Worm (Caenorhabditis elegans) whole organism, L1 larva: Measurements from ENCODE around the gene lgg-2.

Experiments used
- aly-2 ChIP-seq: fragments of 150-350 bp; optimal IDR thresholded peaks from 2 replicates; lab custom pipeline; 2014; ENCODE audit warnings: missing biosample characterization, missing genetic modification characterization
- ama-1 ChIP-seq: fragments of 150-350 bp; optimal IDR thresholded peaks from 2 replicates; lab custom pipeline; 2014
- ceh-82 ChIP-seq, 3 experiments: fragments of 150-350 bp in 1 of 3; sonication (generic microtip) in 2 of 3; optimal IDR thresholded peaks; 2 replicates each; lab custom pipeline; 2014 to 2017; ENCODE audit warnings: missing biosample characterization in 3 of 3, missing genetic modification characterization in 3 of 3
- fos-1 ChIP-seq: fragments of 150-350 bp; optimal IDR thresholded peaks from 2 replicates; lab custom pipeline; 2014; ENCODE audit warnings: missing biosample characterization, missing genetic modification characterization
- rnt-1 ChIP-seq: sonication (generic microtip); optimal IDR thresholded peaks from 2 replicates; lab custom pipeline; 2016; ENCODE audit warnings: mild to moderate bottlenecking, missing genetic modification characterization, moderate library complexity, missing compliant biosample characterization
- tbx-2 ChIP-seq: sonication (generic microtip); optimal IDR thresholded peaks from 2 replicates; lab custom pipeline; 2016; ENCODE audit warnings: missing genetic modification characterization, missing compliant biosample characterization
- unc-62 ChIP-seq: fragments of 150-350 bp; optimal IDR thresholded peaks from 2 replicates; lab custom pipeline; 2014; ENCODE audit warnings: missing biosample characterization, missing genetic modification reagents, missing genetic modification characterization
- ztf-4 ChIP-seq: fragments of 150-350 bp; optimal IDR thresholded peaks from 2 replicates; lab custom pipeline; 2014; ENCODE audit warnings: missing biosample characterization, missing genetic modification characterization

DNA sequence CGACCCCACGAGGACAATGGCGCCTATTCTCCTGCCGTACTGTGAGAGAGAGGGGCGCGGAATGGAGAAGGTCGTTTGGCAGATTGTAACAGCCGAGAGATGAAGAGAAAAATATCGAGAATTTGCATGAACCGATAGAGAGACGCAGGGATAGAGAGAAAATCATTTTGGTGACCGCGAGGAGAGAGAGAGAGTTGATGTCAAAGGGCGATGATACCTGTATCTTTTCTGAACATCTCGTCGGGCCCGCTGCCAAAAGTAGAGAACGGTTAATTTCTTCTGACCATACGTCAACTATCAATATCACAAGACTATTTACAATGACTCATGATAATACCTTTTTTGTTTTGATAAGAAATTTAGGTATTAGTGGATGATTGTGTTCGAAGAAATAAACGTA, 40.3 kb upstream of the lgg-2 start:
- TF ChIP-seq fos-1 (tag; lab: Kevin White, UChicago) (no peak), unc-62 (GFP tag; lab: Kevin White, UChicago) (no peak), ztf-4 (tag; lab: Kevin White, UChicago) (no peak), aly-2 (tag; lab: Kevin White, UChicago) (no peak), ceh-82 (tag; optimal IDR thresholded peaks at IDR 0.05; lab: Kevin White, UChicago) (no peak), tbx-2 (tag; lab: Kevin White, UChicago) (peak; percentile 40), rnt-1 (tag; lab: Kevin White, UChicago) (peak; percentile 47), ama-1 (lab: Kevin White, UChicago) (no peak)
